Worm (Caenorhabditis elegans): ENCODE data around the gene mcu-1.
A peak's percentile ranks its signal among the peaks of the same experiment; 100 is the strongest.

The mcu-1 gene

ce11 chrIV:5946602-5947444 is 7.8 kb upstream of the mcu-1 start, which contains the start of gene inx-7 (continued):
- TF ChIP-seq pbrm-1 (GFP tag; IDR thresholded peaks at IDR 0.05) (0 out of 2 replicates have a peak, but pooled peaks have one; percentile 45), lir-1 (GFP tag; conservative IDR thresholded peaks at IDR 0.05) (no peak), akir-1 (GFP tag; optimal IDR thresholded peaks at IDR 0.05) (no peak), zfh-2 (GFP tag; conservative IDR thresholded peaks at IDR 0.05) (no peak; the same call in 1 of the 2 replicates), nfyb-1 (GFP tag; IDR thresholded peaks at IDR 0.05) (peak; percentile 60; the same call in 1 of the 2 replicates), ztf-25 (GFP tag; IDR thresholded peaks at IDR 0.05) (no peak), cebp-1 (GFP tag; IDR thresholded peaks at IDR 0.05) (no peak), cebp-1 (tag; optimal IDR thresholded peaks at IDR 0.05) (peak; percentile 20), egrh-3 (GFP tag; IDR thresholded peaks at IDR 0.05) (no peak), F55B11.4 (tag; optimal IDR thresholded peaks at IDR 0.05; ENCODE audit: borderline replicate concordance, insufficient read depth) (no peak), efl-1 (GFP tag; optimal IDR thresholded peaks at IDR 0.05) (peak; percentile 27), F37B4.10 (GFP tag; IDR thresholded peaks at IDR 0.05) (no peak), ama-1 (optimal IDR thresholded peaks at IDR 0.05) (no peak), ama-1 (GFP tag; optimal IDR thresholded peaks at IDR 0.05) (peak; percentile 34 to 88), hlh-12 (tag; optimal IDR thresholded peaks at IDR 0.05) (no peak), atf-7 (tag; optimal IDR thresholded peaks at IDR 0.05) (no peak), tlf-1 (GFP tag; optimal IDR thresholded peaks at IDR 0.05) (peak; percentile 49), aptf-3 (GFP tag; IDR thresholded peaks at IDR 0.05) (0 out of 2 replicates have a peak, but pooled peaks have one; percentile 73), rec-8 (tag; optimal IDR thresholded peaks at IDR 0.05) (peak in 1 of 2 experiments; percentile 52), T07F8.4 (tag; optimal IDR thresholded peaks at IDR 0.05) (no peak), F57C9.4 (tag; optimal IDR thresholded peaks at IDR 0.05) (no peak), Y67H2A.10 (GFP tag; conservative IDR thresholded peaks at IDR 0.05) (no peak), xnd-1 (tag; optimal IDR thresholded peaks at IDR 0.05) (peak; percentile 44), lsl-1 (GFP tag; optimal IDR thresholded peaks at IDR 0.05) (peak; percentile 44), C06A6.2 (GFP tag; conservative IDR thresholded peaks at IDR 0.05) (no peak), rpc-1 (optimal IDR thresholded peaks at IDR 0.05) (no peak), rpc-1 (tag; optimal IDR thresholded peaks at IDR 0.05) (no peak), B0035.1 (tag; optimal IDR thresholded peaks at IDR 0.05) (no peak), lsy-27 (tag; optimal IDR thresholded peaks at IDR 0.05; ENCODE audit: borderline replicate concordance, insufficient read depth) (no peak), athp-1 (tag; optimal IDR thresholded peaks at IDR 0.05) (peak; percentile 62), ztf-28 (GFP tag; IDR thresholded peaks at IDR 0.05) (no peak), nfya-2 (GFP tag; IDR thresholded peaks at IDR 0.05) (0 out of 2 replicates have a peak, but pooled peaks have one; percentile 74), B0019.2 (GFP tag; conservative IDR thresholded peaks at IDR 0.05) (no peak), ztf-22 (GFP tag; optimal IDR thresholded peaks at IDR 0.05) (no peak), snpc-3.4 (tag; optimal IDR thresholded peaks at IDR 0.05) (peak; percentile 70), hsf-1 (GFP tag; IDR thresholded peaks at IDR 0.05) (peak; percentile 76; the same call in 1 of the 2 replicates), mes-4 (tag; optimal IDR thresholded peaks at IDR 0.05) (no peak), tbx-9 (tag; optimal IDR thresholded peaks at IDR 0.05; ENCODE audit: borderline replicate concordance) (no peak), ceh-100 (GFP tag; IDR thresholded peaks at IDR 0.05) (peak; percentile 63), F39B2.1 (GFP tag; IDR thresholded peaks at IDR 0.05) (0 out of 2 replicates have a peak, but pooled peaks have one; percentile 19), madf-3 (GFP tag; IDR thresholded peaks at IDR 0.05) (peak; percentile 75; the same call in 1 of the 2 replicates), sdz-38 (tag; optimal IDR thresholded peaks at IDR 0.05) (no peak), hmg-1.2 (GFP tag; IDR thresholded peaks at IDR 0.05) (peak; percentile 62), ZK185.1 (tag; optimal IDR thresholded peaks at IDR 0.05; ENCODE audit: poor library complexity, severe bottlenecking) (no peak), lin-40 (tag; optimal IDR thresholded peaks at IDR 0.05) (no peak), B0261.1 (tag; optimal IDR thresholded peaks at IDR 0.05) (no peak), dpff-1 (tag; optimal IDR thresholded peaks at IDR 0.05) (no peak)
